Worm (Caenorhabditis elegans) whole organism, L1 larva: Measurements from ENCODE around the gene Y7A5A.8.

Experiments
- C16A3.4 ChIP-seq: fragments of 150-350 bp; optimal IDR thresholded peaks from 2 replicates; lab custom pipeline; 2014; ENCODE audit warnings: missing biosample characterization, missing genetic modification characterization
- C34B4.2 ChIP-seq: sonication (generic microtip); optimal IDR thresholded peaks from 2 replicates; lab custom pipeline; 2017; ENCODE audit warnings: mild to moderate bottlenecking, missing genetic modification characterization, missing compliant biosample characterization
- F16B12.6 ChIP-seq: fragments of 150-350 bp; optimal IDR thresholded peaks from 2 replicates; lab custom pipeline; 2014; ENCODE audit warnings: missing biosample characterization, missing genetic modification characterization
- Y116A8C.19 ChIP-seq: sonication (generic microtip); optimal IDR thresholded peaks from 2 replicates; lab custom pipeline; 2016; ENCODE audit warnings: missing compliant biosample characterization, missing genetic modification characterization, borderline replicate concordance
- aly-2 ChIP-seq: fragments of 150-350 bp; optimal IDR thresholded peaks from 2 replicates; lab custom pipeline; 2014; ENCODE audit warnings: missing biosample characterization, missing genetic modification characterization
- blmp-1 ChIP-seq: fragments of 150-350 bp; optimal IDR thresholded peaks from 2 replicates; lab custom pipeline; 2014; ENCODE audit warnings: missing biosample characterization, missing genetic modification characterization
- ceh-63 ChIP-seq: fragments of 200-800 bp; sonication (Bioruptor generic); optimal IDR thresholded peaks from 2 replicates; lab custom pipeline; 2018; ENCODE audit warnings: mild to moderate bottlenecking, missing genetic modification characterization, missing compliant biosample characterization
- ceh-8 ChIP-seq: fragments of 200-800 bp; sonication (Bioruptor generic); optimal IDR thresholded peaks from 2 replicates; lab custom pipeline; 2018; ENCODE audit warnings: mild to moderate bottlenecking, missing genetic modification characterization, moderate library complexity, missing compliant biosample characterization
- ceh-82 ChIP-seq, 3 experiments: fragments of 150-350 bp in 1 of 3; sonication (generic microtip) in 2 of 3; optimal IDR thresholded peaks; 2 replicates each; lab custom pipeline; 2014 to 2017; ENCODE audit warnings: missing biosample characterization in 3 of 3, missing genetic modification characterization in 3 of 3
- ceh-88 ChIP-seq: fragments of 200-800 bp; sonication (Bioruptor generic); IDR thresholded peaks from 2 replicates; pipeline ENCODE4 v1.3.6; 2022; ENCODE audit warnings: missing genetic modification characterization, missing compliant biosample characterization
- ceh-90 ChIP-seq: sonication (generic microtip); optimal IDR thresholded peaks from 2 replicates; lab custom pipeline; 2016; ENCODE audit warnings: missing genetic modification characterization, missing compliant biosample characterization
- ces-1 ChIP-seq: fragments of 150-350 bp; optimal IDR thresholded peaks from 2 replicates; lab custom pipeline; 2014; ENCODE audit warnings: missing biosample characterization, missing genetic modification reagents, missing genetic modification characterization
- dpl-1 ChIP-seq, 3 experiments: fragments of 150-350 bp in 2 of 3; sonication (generic microtip) in 1 of 3; optimal IDR thresholded peaks; 2 replicates each; lab custom pipeline; 2014 to 2017; ENCODE audit warnings: missing biosample characterization in 3 of 3, missing genetic modification characterization in 3 of 3, missing genetic modification reagents in 3 of 3
- efl-1 ChIP-seq, 4 experiments: fragments of 150-350 bp; optimal IDR thresholded peaks in 3 of 4; peaks in 1 of 4; 1 replicate in 1 of 4; 2 replicates in 3 of 4; lab custom pipeline; 2014; ENCODE audit warnings: missing biosample characterization in 2 of 4, missing genetic modification characterization in 2 of 4, missing genetic modification reagents in 2 of 4
- efl-3 ChIP-seq: fragments of 200-800 bp; sonication (Bioruptor generic); optimal IDR thresholded peaks from 2 replicates; lab custom pipeline; 2018; ENCODE audit warnings: mild to moderate bottlenecking, missing genetic modification characterization, missing compliant biosample characterization
- egl-27 ChIP-seq, 2 experiments: fragments of 150-350 bp in 1 of 2; sonication (generic microtip); optimal IDR thresholded peaks; 3 replicates each; lab custom pipeline; 2017 to 2018; ENCODE audit warnings: missing biosample characterization in 2 of 2, missing genetic modification characterization in 2 of 2, missing genetic modification reagents in 2 of 2
- elt-2 ChIP-seq: sonication (generic microtip); optimal IDR thresholded peaks from 2 replicates; lab custom pipeline; 2016; ENCODE audit warnings: missing genetic modification characterization, mild to moderate bottlenecking, inconsistent platforms, missing compliant biosample characterization, missing genetic modification reagents
- ets-5 ChIP-seq: fragments of 200-800 bp; sonication (Bioruptor generic); IDR thresholded peaks from 2 replicates; pipeline ENCODE4 v1.3.6; 2022; ENCODE audit warnings: missing genetic modification characterization, missing compliant biosample characterization
- fkh-8 ChIP-seq: sonication (generic microtip); optimal IDR thresholded peaks from 2 replicates; lab custom pipeline; 2016; ENCODE audit warnings: mild to moderate bottlenecking, missing genetic modification characterization, missing compliant biosample characterization
- fos-1 ChIP-seq: fragments of 150-350 bp; optimal IDR thresholded peaks from 2 replicates; lab custom pipeline; 2014; ENCODE audit warnings: missing biosample characterization, missing genetic modification characterization
- hlh-17 ChIP-seq: fragments of 200-800 bp; sonication (Bioruptor generic); optimal IDR thresholded peaks from 2 replicates; lab custom pipeline; 2018; ENCODE audit warnings: missing genetic modification characterization, mild to moderate bottlenecking, missing compliant biosample characterization, moderate library complexity, borderline replicate concordance
- hlh-4 ChIP-seq: sonication (generic microtip); optimal IDR thresholded peaks from 2 replicates; lab custom pipeline; 2016; ENCODE audit warnings: mild to moderate bottlenecking, missing genetic modification characterization, missing compliant biosample characterization
- hpl-2 ChIP-seq: fragments of 150-350 bp; optimal IDR thresholded peaks from 2 replicates; lab custom pipeline; 2014; ENCODE audit warnings: missing biosample characterization, missing genetic modification reagents, missing genetic modification characterization
- jun-1 ChIP-seq: fragments of 150-350 bp; optimal IDR thresholded peaks from 2 replicates; lab custom pipeline; 2014; ENCODE audit warnings: missing biosample characterization, missing genetic modification reagents, missing genetic modification characterization
- lin-13 ChIP-seq: fragments of 150-350 bp; optimal IDR thresholded peaks from 2 replicates; lab custom pipeline; 2014; ENCODE audit warnings: missing biosample characterization, missing genetic modification reagents, missing genetic modification characterization
- lin-15B ChIP-seq: fragments of 150-350 bp; sonication (generic microtip); optimal IDR thresholded peaks from 3 replicates; lab custom pipeline; 2014; ENCODE audit warnings: missing biosample characterization, missing genetic modification characterization
- lin-35 ChIP-seq, 2 experiments: fragments of 150-350 bp; optimal IDR thresholded peaks; 2 replicates each; lab custom pipeline; 2014; ENCODE audit warnings: missing biosample characterization in 2 of 2, missing genetic modification characterization in 2 of 2, missing genetic modification reagents in 2 of 2
- lir-3 ChIP-seq: sonication (generic microtip); optimal IDR thresholded peaks from 2 replicates; lab custom pipeline; 2016; ENCODE audit warnings: mild to moderate bottlenecking, missing genetic modification characterization, moderate library complexity, missing compliant biosample characterization; ENCODE audit not compliant: poor library complexity
- lsy-2 ChIP-seq, 2 experiments: fragments of 150-350 bp; optimal IDR thresholded peaks; 2 replicates each; lab custom pipeline; 2014; ENCODE audit warnings: missing biosample characterization in 2 of 2, missing genetic modification characterization in 2 of 2
- mef-2 ChIP-seq: fragments of 150-350 bp; optimal IDR thresholded peaks from 2 replicates; lab custom pipeline; 2014; ENCODE audit warnings: missing biosample characterization, missing genetic modification characterization
- nhr-11 ChIP-seq: fragments of 150-350 bp; optimal IDR thresholded peaks from 2 replicates; lab custom pipeline; 2014; ENCODE audit warnings: missing biosample characterization, missing genetic modification characterization
- nhr-19 ChIP-seq: fragments of 200-800 bp; sonication (Bioruptor generic); conservative IDR thresholded peaks from 2 replicates; pipeline ENCODE4 v1.3.6; 2022; ENCODE audit warnings: missing genetic modification characterization, missing compliant biosample characterization
- nhr-20 ChIP-seq: sonication (generic microtip); optimal IDR thresholded peaks from 2 replicates; lab custom pipeline; 2016; ENCODE audit warnings: mild to moderate bottlenecking, missing genetic modification characterization, missing compliant biosample characterization
- nhr-237 ChIP-seq: fragments of 150-350 bp; optimal IDR thresholded peaks from 2 replicates; lab custom pipeline; 2014; ENCODE audit warnings: missing biosample characterization, missing genetic modification characterization
- nhr-71 ChIP-seq: sonication (generic microtip); optimal IDR thresholded peaks from 2 replicates; lab custom pipeline; 2016; ENCODE audit warnings: mild to moderate bottlenecking, missing genetic modification characterization, moderate library complexity, missing compliant biosample characterization
- nhr-76 ChIP-seq: sonication (generic microtip); optimal IDR thresholded peaks from 2 replicates; lab custom pipeline; 2017; ENCODE audit warnings: missing biosample characterization, missing genetic modification characterization
- nhr-84 ChIP-seq: sonication (generic microtip); optimal IDR thresholded peaks from 2 replicates; lab custom pipeline; 2017; ENCODE audit warnings: missing biosample characterization, missing genetic modification characterization
- nhr-90 ChIP-seq: sonication (generic microtip); optimal IDR thresholded peaks from 2 replicates; lab custom pipeline; 2016; ENCODE audit warnings: mild to moderate bottlenecking, missing genetic modification characterization, missing compliant biosample characterization; ENCODE audit not compliant: poor library complexity
- pax-3 ChIP-seq: fragments of 200-800 bp; sonication (Bioruptor generic); optimal IDR thresholded peaks from 2 replicates; lab custom pipeline; 2018; ENCODE audit warnings: mild to moderate bottlenecking, missing genetic modification characterization, moderate library complexity, missing compliant biosample characterization
- pqm-1 ChIP-seq: sonication (generic microtip); optimal IDR thresholded peaks from 3 replicates; lab custom pipeline; 2017; ENCODE audit warnings: missing biosample characterization, missing genetic modification characterization
- sptf-1 ChIP-seq: fragments of 150-350 bp; optimal IDR thresholded peaks from 2 replicates; lab custom pipeline; 2014; ENCODE audit warnings: missing biosample characterization, missing genetic modification characterization
- swsn-7 ChIP-seq: sonication (generic microtip); optimal IDR thresholded peaks from 2 replicates; lab custom pipeline; 2016; ENCODE audit warnings: missing genetic modification characterization, missing compliant biosample characterization
- tbx-2 ChIP-seq: sonication (generic microtip); optimal IDR thresholded peaks from 2 replicates; lab custom pipeline; 2016; ENCODE audit warnings: missing genetic modification characterization, missing compliant biosample characterization
- tlp-1 ChIP-seq: fragments of 150-350 bp; optimal IDR thresholded peaks from 2 replicates; lab custom pipeline; 2014; ENCODE audit warnings: missing biosample characterization, missing genetic modification characterization
- unc-62 ChIP-seq: fragments of 150-350 bp; optimal IDR thresholded peaks from 2 replicates; lab custom pipeline; 2014; ENCODE audit warnings: missing biosample characterization, missing genetic modification reagents, missing genetic modification characterization
- unc-86 ChIP-seq: sonication (generic microtip); optimal IDR thresholded peaks from 2 replicates; lab custom pipeline; 2016; ENCODE audit warnings: missing genetic modification characterization, missing compliant biosample characterization
- vab-15 ChIP-seq: sonication (generic microtip); optimal IDR thresholded peaks from 2 replicates; lab custom pipeline; 2017; ENCODE audit warnings: missing genotype, mild to moderate bottlenecking, missing genetic modification characterization, missing compliant biosample characterization
- ztf-11 ChIP-seq, 2 experiments: sonication (generic microtip); optimal IDR thresholded peaks; 2 replicates each; lab custom pipeline; 2016 to 2017; ENCODE audit warnings: missing genetic modification characterization in 2 of 2, missing biosample characterization in 1 of 2, missing compliant biosample characterization in 1 of 2
- ztf-4 ChIP-seq: fragments of 150-350 bp; optimal IDR thresholded peaks from 2 replicates; lab custom pipeline; 2014; ENCODE audit warnings: missing biosample characterization, missing genetic modification characterization

Gene Y7A5A.8

ce11 chrX:15838496-15838948 is 16.2 kb downstream of the Y7A5A.8 start, which contains the start of gene acox-1.6:
acox-1.6 (minus strand) TSS chrX:15838546.
- TF ChIP-seq lin-35 (GFP tag; optimal IDR thresholded peaks at IDR 0.05; lab: Kevin White, UChicago) (peak in 1 of 2 experiments; percentile 15), pax-3 (no peak), nhr-20 (peak; percentile 35), ceh-82 (tag; optimal IDR thresholded peaks at IDR 0.05; lab: Kevin White, UChicago) (no peak)

DNA sequence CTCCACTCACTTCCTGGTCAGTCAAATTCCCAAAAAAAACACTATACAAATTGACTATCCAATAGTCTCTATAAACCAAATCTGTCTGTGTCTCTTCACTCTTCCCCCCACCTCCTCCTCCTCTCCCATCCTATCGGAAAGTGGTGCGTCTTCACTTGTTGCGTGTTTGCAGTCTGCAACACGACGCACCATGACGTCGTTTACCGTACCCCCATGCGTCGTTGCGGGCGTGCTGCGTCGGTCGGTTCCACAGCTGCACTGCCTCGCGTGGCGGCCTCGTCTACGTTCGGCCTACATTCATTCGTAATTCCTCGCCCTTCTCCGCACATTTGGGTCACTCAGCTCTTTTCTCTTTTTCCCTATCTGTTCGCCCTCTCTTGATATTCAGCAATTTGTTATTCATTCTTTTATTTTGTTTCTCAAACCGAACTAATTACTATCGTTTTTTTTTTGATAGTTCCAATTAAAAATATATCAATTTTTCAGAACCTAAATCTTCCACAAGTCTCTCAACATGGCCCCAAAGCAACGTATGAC is 18.9 kb downstream of the Y7A5A.8 start, which contains the start of gene serp-1.1:
Gene serp-1.1 (plus strand): TSS at position 487 of the 537 bp plus-strand sequence.
- TF ChIP-seq Y116A8C.19 (tag; lab: Kevin White, UChicago) (no peak), pqm-1 (tag; lab: Kevin White, UChicago) (peak; percentile 81), nhr-84 (tag; lab: Kevin White, UChicago) (no peak), dpl-1 (GFP tag; optimal IDR thresholded peaks at IDR 0.05; lab: Kevin White, UChicago) (peak; percentile 78 to 82 (median 81)), mef-2 (peak; percentile 89), jun-1 (tag; lab: Kevin White, UChicago) (peak; percentile 98), tbx-2 (tag; lab: Kevin White, UChicago) (peak; percentile 99), nhr-237 (tag; lab: Kevin White, UChicago) (peak; percentile 82), hlh-17 (GFP tag; lab: Kevin White, UChicago) (no peak), egl-27 (tag; optimal IDR thresholded peaks at IDR 0.05; lab: Kevin White, UChicago) (peak; percentile 95 to 97), ceh-88 (GFP tag; lab: Robert Waterston, UW) (peak; percentile 96), fos-1 (tag; lab: Kevin White, UChicago) (peak; percentile 93), lin-15B (peak; percentile 93), lin-13 (peak; percentile 99), ztf-4 (tag; lab: Kevin White, UChicago) (peak; percentile 97), lsy-2 (tag; optimal IDR thresholded peaks at IDR 0.05; lab: Kevin White, UChicago) (peak; percentile 100), unc-86 (tag; lab: Kevin White, UChicago) (peak; percentile 98), hlh-4 (no peak), ces-1 (GFP tag; lab: Kevin White, UChicago) (no peak), aly-2 (tag; lab: Kevin White, UChicago) (peak; percentile 75), ets-5 (GFP tag; lab: Robert Waterston, UW) (no peak), hpl-2 (GFP tag; lab: Kevin White, UChicago) (peak; percentile 86), ztf-11 (tag; optimal IDR thresholded peaks at IDR 0.05; lab: Kevin White, UChicago) (peak in 1 of 2 experiments; percentile 93), ceh-63 (no peak), swsn-7 (peak; percentile 99), elt-2 (tag; lab: Kevin White, UChicago) (peak; percentile 94), C16A3.4 (tag; lab: Kevin White, UChicago) (peak; percentile 99), C34B4.2 (peak; percentile 75), fkh-8 (tag; lab: Kevin White, UChicago) (peak; percentile 94), vab-15 (tag; lab: Kevin White, UChicago) (peak; percentile 85), nhr-71 (tag; lab: Kevin White, UChicago) (peak; percentile 99), nhr-90 (tag; lab: Kevin White, UChicago) (peak; percentile 99), tlp-1 (tag; lab: Kevin White, UChicago) (no peak), efl-1 (optimal IDR thresholded peaks at IDR 0.05; lab: Kevin White, UChicago) (peak; percentile 86 to 93), efl-1 (GFP tag; optimal IDR thresholded peaks at IDR 0.05 in 1 of 2; lab: Kevin White, UChicago) (peak; percentile 69 to 97), unc-62 (peak; percentile 48), lir-3 (tag; lab: Kevin White, UChicago) (peak; percentile 95), ceh-90 (tag; lab: Kevin White, UChicago) (no peak), blmp-1 (tag; lab: Kevin White, UChicago) (peak; percentile 96), efl-3 (GFP tag; lab: Kevin White, UChicago) (peak; percentile 83), ceh-8 (GFP tag; lab: Kevin White, UChicago) (peak; percentile 86), nhr-11 (tag; lab: Kevin White, UChicago) (peak; percentile 77), nhr-76 (peak; percentile 96), nhr-19 (peak; percentile 99), ceh-82 (tag; optimal IDR thresholded peaks at IDR 0.05; lab: Kevin White, UChicago) (peak; percentile 94 to 99 (median 97)), F16B12.6 (peak; percentile 75), sptf-1 (no peak)
